Fruit fly (Drosophila melanogaster) whole organism, adult: ENCODE results near the gene CG13733.
A peak's percentile ranks its signal among the peaks of the same experiment; 100 is the strongest.

Experiments
- CG1620 ChIP-seq: fragments of 200-800 bp; sonication (Bioruptor generic); optimal IDR thresholded peaks from 2 replicates; lab custom pipeline; 2016; ENCODE audit warnings: missing biosample characterization, missing genetic modification characterization
- CG33017 ChIP-seq: fragments of 200-800 bp; sonication (Bioruptor generic); optimal IDR thresholded peaks from 2 replicates; lab custom pipeline; 2018; ENCODE audit warnings: missing biosample characterization, mild to moderate bottlenecking, missing genetic modification characterization, moderate library complexity
- CG7045 ChIP-seq: fragments of 200-800 bp; sonication (Bioruptor generic); optimal IDR thresholded peaks from 2 replicates; lab custom pipeline; 2017; ENCODE audit warnings: missing biosample characterization, mild to moderate bottlenecking, missing genetic modification characterization
- Crg-1 ChIP-seq: fragments of 200-800 bp; sonication (Bioruptor generic); optimal IDR thresholded peaks from 2 replicates; lab custom pipeline; 2016; ENCODE audit warnings: missing biosample characterization, missing genetic modification characterization
- Hr96 ChIP-seq: fragments of 200-800 bp; sonication (Bioruptor generic); optimal IDR thresholded peaks from 2 replicates; lab custom pipeline; 2016; ENCODE audit warnings: missing biosample characterization, missing genetic modification characterization
- Mnt ChIP-seq: fragments of 200-800 bp; sonication (Bioruptor generic); optimal IDR thresholded peaks from 2 replicates; lab custom pipeline; 2016; ENCODE audit warnings: missing biosample characterization, mild to moderate bottlenecking, missing genetic modification characterization
- bab1 ChIP-seq: fragments of 200-800 bp; sonication (Bioruptor generic); optimal IDR thresholded peaks from 3 replicates; lab custom pipeline; 2019; ENCODE audit warnings: missing biosample characterization, mild to moderate bottlenecking, missing genetic modification characterization, moderate library complexity
- cic ChIP-seq: fragments of 200-800 bp; sonication (Bioruptor generic); optimal IDR thresholded peaks from 2 replicates; lab custom pipeline; 2017; ENCODE audit warnings: missing biosample characterization, mild to moderate bottlenecking, missing genetic modification characterization, moderate library complexity
- kay ChIP-seq: fragments of 200-800 bp; sonication (Bioruptor generic); peaks from one replicate; lab custom pipeline; 2016; ENCODE audit warnings: missing biosample characterization, missing genetic modification characterization, borderline replicate concordance
- pad ChIP-seq: fragments of 200-800 bp; sonication (Bioruptor generic); optimal IDR thresholded peaks from 3 replicates; lab custom pipeline; 2017; ENCODE audit warnings: missing biosample characterization, missing genetic modification characterization, mild to moderate bottlenecking, moderate library complexity, missing genetic modification reagents
- tj ChIP-seq: fragments of 200-800 bp; sonication (Bioruptor generic); optimal IDR thresholded peaks from 3 replicates; lab custom pipeline; 2017; ENCODE audit warnings: missing biosample characterization, mild to moderate bottlenecking, missing genetic modification characterization, moderate library complexity
- toe ChIP-seq: fragments of 200-800 bp; sonication (Bioruptor generic); optimal IDR thresholded peaks from 2 replicates; lab custom pipeline; 2016; ENCODE audit warnings: missing biosample characterization, missing genetic modification characterization

dm6 chr3L:17474711-17475451 is 3.8 kb downstream of the CG13733 start, which contains the start of the genes UQCR-Q and CG46525:
- TF ChIP-seq toe (GFP tag; lab: Kevin White, UChicago) (no peak), bab1 (GFP tag; lab: Kevin White, UChicago) (peak; percentile 53), Mnt (GFP tag; lab: Kevin White, UChicago) (peak; percentile 17), CG7045 (GFP tag; lab: Kevin White, UChicago) (no peak), tj (GFP tag; lab: Kevin White, UChicago) (no peak), Crg-1 (GFP tag; lab: Kevin White, UChicago) (no peak), kay (GFP tag; lab: Kevin White, UChicago) (no peak), CG1620 (GFP tag; lab: Kevin White, UChicago) (no peak), cic (GFP tag; lab: Kevin White, UChicago) (no peak), CG33017 (tag; lab: Kevin White, UChicago) (no peak), Hr96 (GFP tag; lab: Kevin White, UChicago) (no peak), pad (GFP tag; lab: Kevin White, UChicago) (no peak)
